Fruit fly (Drosophila melanogaster): ENCODE measurements around the gene Smyd4-2.

Smyd4-2 gene

dm6 chr3L:12391240-12391843 lies 10.4 kb downstream of the Smyd4-2 start, which contains the start of gene Ncc69 (continued):
- no peak for TF ChIP-seq lov (optimal IDR thresholded peaks at IDR 0.05)
- no peak for TF ChIP-seq lov (GFP tag; IDR thresholded peaks at IDR 0.05)
- TF ChIP-seq onecut (GFP tag; IDR thresholded peaks at IDR 0.05) = 0 out of 2 replicates have a peak, but pooled peaks have one; percentile 5
- TF ChIP-seq CG7839 (tag; optimal IDR thresholded peaks at IDR 0.05) = no peak
- TF ChIP-seq Atf6 (GFP tag; IDR thresholded peaks at IDR 0.05) = no peak
- TF ChIP-seq CG3726 (GFP tag; IDR thresholded peaks at IDR 0.05) = no peak
- no peak for TF ChIP-seq CG16863 (GFP tag; optimal IDR thresholded peaks at IDR 0.05)
- TF ChIP-seq Rx (GFP tag; IDR thresholded peaks at IDR 0.05) = no peak
- peak in 1 of 2 experiments; percentile 28 for TF ChIP-seq Pdp1 (GFP tag; optimal IDR thresholded peaks at IDR 0.05)
- no peak for TF ChIP-seq CG12104 (GFP tag; optimal IDR thresholded peaks at IDR 0.05)
- no peak for TF ChIP-seq CG1792 (GFP tag; optimal IDR thresholded peaks at IDR 0.05)
- peak in 1 of 2 experiments; percentile 2 for TF ChIP-seq Trl (optimal IDR thresholded peaks at IDR 0.05)
- no peak for TF ChIP-seq Trl (GFP tag; optimal IDR thresholded peaks at IDR 0.05)
- no peak for TF ChIP-seq CG18262 (tag; optimal IDR thresholded peaks at IDR 0.05)
- no peak for TF ChIP-seq HLHmδ (GFP tag; optimal IDR thresholded peaks at IDR 0.05)
- no peak for TF ChIP-seq usp (GFP tag; optimal IDR thresholded peaks at IDR 0.05)
- no peak for TF ChIP-seq CG2116 (GFP tag; optimal IDR thresholded peaks at IDR 0.05)
- TF ChIP-seq ken (GFP tag; IDR thresholded peaks at IDR 0.05) = no peak
- TF ChIP-seq Dad (GFP tag; optimal IDR thresholded peaks at IDR 0.05) = no peak
- TF ChIP-seq shn (GFP tag; optimal IDR thresholded peaks at IDR 0.05) = no peak
- TF ChIP-seq repo (GFP tag; optimal IDR thresholded peaks at IDR 0.05) = no peak
- TF ChIP-seq B-H2 (GFP tag; optimal IDR thresholded peaks at IDR 0.05) = peak; percentile 31
- TF ChIP-seq CG13894 (tag; optimal IDR thresholded peaks at IDR 0.05) = peak; percentile 98
- no peak for TF ChIP-seq Ravus (GFP tag; IDR thresholded peaks at IDR 0.05)
- TF ChIP-seq CG1603 (tag; optimal IDR thresholded peaks at IDR 0.05) = peak; percentile 6
- TF ChIP-seq Oaz (GFP tag; IDR thresholded peaks at IDR 0.05) = no peak
- peak; percentile 92 for TF ChIP-seq sd (tag; optimal IDR thresholded peaks at IDR 0.05)
- no peak for TF ChIP-seq HLH3B (GFP tag; IDR thresholded peaks at IDR 0.05)
- no peak for TF ChIP-seq Ssrp (tag; optimal IDR thresholded peaks at IDR 0.05)
- no peak for TF ChIP-seq prd (optimal IDR thresholded peaks at IDR 0.05)
- TF ChIP-seq prd (GFP tag; IDR thresholded peaks at IDR 0.05) = no peak
- TF ChIP-seq wdn (GFP tag; IDR thresholded peaks at IDR 0.05) = no peak
- no peak for TF ChIP-seq bab2 (GFP tag; optimal IDR thresholded peaks at IDR 0.05)
- no peak for TF ChIP-seq CG12155 (GFP tag; optimal IDR thresholded peaks at IDR 0.05)
- peak; percentile 83 for TF ChIP-seq Med (GFP tag)
- TF ChIP-seq PHDP (tag; optimal IDR thresholded peaks at IDR 0.05) = no peak
- TF ChIP-seq gsb (GFP tag; IDR thresholded peaks at IDR 0.05) = no peak
- no peak for TF ChIP-seq zfh2 (GFP tag; optimal IDR thresholded peaks at IDR 0.05)
- no peak for TF ChIP-seq emc (GFP tag; optimal IDR thresholded peaks at IDR 0.05)
- TF ChIP-seq Hr3 (GFP tag; optimal IDR thresholded peaks at IDR 0.05) = no peak
- no peak for TF ChIP-seq CG17612 (GFP tag; IDR thresholded peaks at IDR 0.05)
- no peak for TF ChIP-seq ATbp (GFP tag; optimal IDR thresholded peaks at IDR 0.05)
- TF ChIP-seq CG12769 (tag; optimal IDR thresholded peaks at IDR 0.05) = peak; percentile 83
- TF ChIP-seq sc (optimal IDR thresholded peaks at IDR 0.05) = no peak
- no peak for TF ChIP-seq sc (GFP tag; optimal IDR thresholded peaks at IDR 0.05)
- no peak for TF ChIP-seq CG1529 (GFP tag; optimal IDR thresholded peaks at IDR 0.05)
- no peak for TF ChIP-seq NFAT (GFP tag; IDR thresholded peaks at IDR 0.05)
- TF ChIP-seq CG9215 (GFP tag; IDR thresholded peaks at IDR 0.05) = no peak
- TF ChIP-seq CG17802 (tag; optimal IDR thresholded peaks at IDR 0.05) = no peak
- TF ChIP-seq CG10565 (GFP tag; optimal IDR thresholded peaks at IDR 0.05) = no peak
- TF ChIP-seq CG4404 (GFP tag; IDR thresholded peaks at IDR 0.05) = no peak
- no peak for TF ChIP-seq tgo (GFP tag; IDR thresholded peaks at IDR 0.05)
- TF ChIP-seq oc (tag; optimal IDR thresholded peaks at IDR 0.05) = no peak
